Worm (Caenorhabditis elegans) whole organism, L1 larva: Measurements from ENCODE around the gene F07A11.4.

Experiments used
- F16B12.6 ChIP-seq: fragments of 150-350 bp; optimal IDR thresholded peaks from 2 replicates; lab custom pipeline; 2014; ENCODE audit warnings: missing biosample characterization, missing genetic modification characterization
- Y116A8C.19 ChIP-seq: sonication (generic microtip); optimal IDR thresholded peaks from 2 replicates; lab custom pipeline; 2016; ENCODE audit warnings: missing compliant biosample characterization, missing genetic modification characterization, borderline replicate concordance
- aly-2 ChIP-seq: fragments of 150-350 bp; optimal IDR thresholded peaks from 2 replicates; lab custom pipeline; 2014; ENCODE audit warnings: missing biosample characterization, missing genetic modification characterization
- ama-1 ChIP-seq: fragments of 150-350 bp; optimal IDR thresholded peaks from 2 replicates; lab custom pipeline; 2014
- ceh-8 ChIP-seq: fragments of 200-800 bp; sonication (Bioruptor generic); optimal IDR thresholded peaks from 2 replicates; lab custom pipeline; 2018; ENCODE audit warnings: mild to moderate bottlenecking, missing genetic modification characterization, moderate library complexity, missing compliant biosample characterization
- ceh-90 ChIP-seq: sonication (generic microtip); optimal IDR thresholded peaks from 2 replicates; lab custom pipeline; 2016; ENCODE audit warnings: missing genetic modification characterization, missing compliant biosample characterization
- efl-1 ChIP-seq, 4 experiments: fragments of 150-350 bp; optimal IDR thresholded peaks in 3 of 4; peaks in 1 of 4; 1 replicate in 1 of 4; 2 replicates in 3 of 4; lab custom pipeline; 2014; ENCODE audit warnings: missing biosample characterization in 2 of 4, missing genetic modification characterization in 2 of 4, missing genetic modification reagents in 2 of 4
- egl-13 ChIP-seq: sonication (generic microtip); optimal IDR thresholded peaks from 2 replicates; lab custom pipeline; 2016; ENCODE audit warnings: missing genotype, missing genetic modification reagents, missing genetic modification characterization, missing compliant biosample characterization
- egl-27 ChIP-seq, 2 experiments: fragments of 150-350 bp in 1 of 2; sonication (generic microtip); optimal IDR thresholded peaks; 3 replicates each; lab custom pipeline; 2017 to 2018; ENCODE audit warnings: missing biosample characterization in 2 of 2, missing genetic modification characterization in 2 of 2, missing genetic modification reagents in 2 of 2
- elt-2 ChIP-seq: sonication (generic microtip); optimal IDR thresholded peaks from 2 replicates; lab custom pipeline; 2016; ENCODE audit warnings: missing genetic modification characterization, mild to moderate bottlenecking, inconsistent platforms, missing compliant biosample characterization, missing genetic modification reagents
- elt-3 ChIP-seq, 6 experiments: fragments of 150-350 bp in 1 of 6; sonication (generic microtip); optimal IDR thresholded peaks; 2 replicates each; lab custom pipeline; 2017 to 2018; ENCODE audit warnings: missing biosample characterization in 6 of 6, missing genetic modification characterization in 6 of 6, inconsistent platforms in 1 of 6
- ets-5 ChIP-seq: fragments of 200-800 bp; sonication (Bioruptor generic); IDR thresholded peaks from 2 replicates; pipeline ENCODE4 v1.3.6; 2022; ENCODE audit warnings: missing genetic modification characterization, missing compliant biosample characterization
- fkh-10 ChIP-seq: sonication (generic microtip); optimal IDR thresholded peaks from 2 replicates; lab custom pipeline; 2017; ENCODE audit warnings: missing biosample characterization, missing genetic modification reagents, missing genetic modification characterization
- fkh-4 ChIP-seq: sonication (generic microtip); optimal IDR thresholded peaks from 2 replicates; lab custom pipeline; 2016; ENCODE audit warnings: missing compliant biosample characterization, missing genetic modification characterization, borderline replicate concordance
- fos-1 ChIP-seq: fragments of 150-350 bp; optimal IDR thresholded peaks from 2 replicates; lab custom pipeline; 2014; ENCODE audit warnings: missing biosample characterization, missing genetic modification characterization
- grh-1 ChIP-seq: fragments of 200-800 bp; sonication (Bioruptor generic); IDR thresholded peaks from 2 replicates; pipeline ENCODE4 v1.3.6; 2022; ENCODE audit warnings: missing genetic modification reagents, missing genetic modification characterization, missing compliant biosample characterization
- hpl-2 ChIP-seq: fragments of 150-350 bp; optimal IDR thresholded peaks from 2 replicates; lab custom pipeline; 2014; ENCODE audit warnings: missing biosample characterization, missing genetic modification reagents, missing genetic modification characterization
- irx-1 ChIP-seq: sonication (generic microtip); optimal IDR thresholded peaks from 2 replicates; lab custom pipeline; 2016; ENCODE audit warnings: missing genetic modification characterization, missing compliant biosample characterization
- lin-14 ChIP-seq: fragments of 200-800 bp; sonication (Bioruptor generic); optimal IDR thresholded peaks from 2 replicates; lab custom pipeline; 2018; ENCODE audit warnings: mild to moderate bottlenecking, missing genetic modification characterization, moderate library complexity, missing compliant biosample characterization
- lin-15B ChIP-seq: fragments of 150-350 bp; sonication (generic microtip); optimal IDR thresholded peaks from 3 replicates; lab custom pipeline; 2014; ENCODE audit warnings: missing biosample characterization, missing genetic modification characterization
- lin-35 ChIP-seq, 2 experiments: fragments of 150-350 bp; optimal IDR thresholded peaks; 2 replicates each; lab custom pipeline; 2014; ENCODE audit warnings: missing biosample characterization in 2 of 2, missing genetic modification characterization in 2 of 2, missing genetic modification reagents in 2 of 2
- lir-3 ChIP-seq: sonication (generic microtip); optimal IDR thresholded peaks from 2 replicates; lab custom pipeline; 2016; ENCODE audit warnings: mild to moderate bottlenecking, missing genetic modification characterization, moderate library complexity, missing compliant biosample characterization; ENCODE audit not compliant: poor library complexity
- lsy-2 ChIP-seq, 2 experiments: fragments of 150-350 bp; optimal IDR thresholded peaks; 2 replicates each; lab custom pipeline; 2014; ENCODE audit warnings: missing biosample characterization in 2 of 2, missing genetic modification characterization in 2 of 2
- mab-9 ChIP-seq: fragments of 200-800 bp; sonication (Bioruptor generic); IDR thresholded peaks from 2 replicates; pipeline ENCODE4 v1.3.6; 2022; ENCODE audit warnings: missing genetic modification reagents, missing genetic modification characterization, missing compliant biosample characterization
- mdl-1 ChIP-seq, 2 experiments: fragments of 150-350 bp; optimal IDR thresholded peaks; 2 replicates each; lab custom pipeline; 2014 to 2017; ENCODE audit warnings: missing biosample characterization in 2 of 2, missing genetic modification characterization in 2 of 2, inconsistent platforms in 1 of 2
- mef-2 ChIP-seq: fragments of 150-350 bp; optimal IDR thresholded peaks from 2 replicates; lab custom pipeline; 2014; ENCODE audit warnings: missing biosample characterization, missing genetic modification characterization
- mep-1 ChIP-seq: fragments of 150-350 bp; optimal IDR thresholded peaks from 2 replicates; lab custom pipeline; 2014; ENCODE audit warnings: missing biosample characterization, missing genetic modification characterization
- nhr-11 ChIP-seq: fragments of 150-350 bp; optimal IDR thresholded peaks from 2 replicates; lab custom pipeline; 2014; ENCODE audit warnings: missing biosample characterization, missing genetic modification characterization
- nhr-237 ChIP-seq: fragments of 150-350 bp; optimal IDR thresholded peaks from 2 replicates; lab custom pipeline; 2014; ENCODE audit warnings: missing biosample characterization, missing genetic modification characterization
- nhr-28 ChIP-seq: fragments of 150-350 bp; optimal IDR thresholded peaks from 2 replicates; lab custom pipeline; 2014; ENCODE audit warnings: missing biosample characterization, missing genetic modification characterization
- nhr-85 ChIP-seq: sonication (generic microtip); peaks from one replicate; lab custom pipeline; 2016; ENCODE audit warnings: missing genetic modification characterization, inconsistent platforms, missing compliant biosample characterization
- nhr-90 ChIP-seq: sonication (generic microtip); optimal IDR thresholded peaks from 2 replicates; lab custom pipeline; 2016; ENCODE audit warnings: mild to moderate bottlenecking, missing genetic modification characterization, missing compliant biosample characterization; ENCODE audit not compliant: poor library complexity
- snu-23 ChIP-seq: sonication (generic microtip); optimal IDR thresholded peaks from 2 replicates; lab custom pipeline; 2016; ENCODE audit warnings: missing genetic modification characterization, missing compliant biosample characterization
- swsn-7 ChIP-seq: sonication (generic microtip); optimal IDR thresholded peaks from 2 replicates; lab custom pipeline; 2016; ENCODE audit warnings: missing genetic modification characterization, missing compliant biosample characterization
- tbx-2 ChIP-seq: sonication (generic microtip); optimal IDR thresholded peaks from 2 replicates; lab custom pipeline; 2016; ENCODE audit warnings: missing genetic modification characterization, missing compliant biosample characterization
- tlp-1 ChIP-seq: fragments of 150-350 bp; optimal IDR thresholded peaks from 2 replicates; lab custom pipeline; 2014; ENCODE audit warnings: missing biosample characterization, missing genetic modification characterization
- unc-130 ChIP-seq: fragments of 150-350 bp; optimal IDR thresholded peaks from 2 replicates; lab custom pipeline; 2017; ENCODE audit warnings: missing biosample characterization, missing genetic modification characterization, inconsistent platforms
- unc-30 ChIP-seq: sonication (generic microtip); optimal IDR thresholded peaks from 2 replicates; lab custom pipeline; 2017; ENCODE audit warnings: missing biosample characterization, missing genetic modification characterization
- unc-86 ChIP-seq: sonication (generic microtip); optimal IDR thresholded peaks from 2 replicates; lab custom pipeline; 2016; ENCODE audit warnings: missing genetic modification characterization, missing compliant biosample characterization
- vab-15 ChIP-seq: sonication (generic microtip); optimal IDR thresholded peaks from 2 replicates; lab custom pipeline; 2017; ENCODE audit warnings: missing genotype, mild to moderate bottlenecking, missing genetic modification characterization, missing compliant biosample characterization
- zag-1 ChIP-seq: fragments of 150-350 bp; optimal IDR thresholded peaks from 2 replicates; lab custom pipeline; 2014; ENCODE audit warnings: missing biosample characterization, missing genetic modification characterization

Gene F07A11.4

ce11 chrII:11619895-11620439 is 19.2 kb downstream of the F07A11.4 start (continued):
- no peak for TF ChIP-seq fkh-10
- no peak for TF ChIP-seq hpl-2 (GFP tag; lab: Kevin White, UChicago)
- peak; percentile 42 for TF ChIP-seq lin-15B (tag; lab: Kevin White, UChicago)
- no peak for TF ChIP-seq mef-2
- no peak for TF ChIP-seq unc-30 (tag; lab: Kevin White, UChicago)
- TF ChIP-seq nhr-90 (tag; lab: Kevin White, UChicago), result peak; percentile 30
- TF ChIP-seq egl-27 (tag; optimal IDR thresholded peaks at IDR 0.05; lab: Kevin White, UChicago), result peak in 1 of 2 experiments; percentile 60
- TF ChIP-seq grh-1 (GFP tag; lab: Robert Waterston, UW), result peak; percentile 40; the same call in 1 of the 2 replicates
- TF ChIP-seq tbx-2 (tag; lab: Kevin White, UChicago), result peak; percentile 62
- TF ChIP-seq nhr-11, result no peak
- TF ChIP-seq nhr-237 (tag; lab: Kevin White, UChicago), result no peak
- TF ChIP-seq swsn-7 (tag; lab: Kevin White, UChicago), result peak; percentile 56
- TF ChIP-seq zag-1 (tag; lab: Kevin White, UChicago), result no peak
- no peak for TF ChIP-seq Y116A8C.19
- TF ChIP-seq unc-130 (tag; lab: Kevin White, UChicago), result peak; percentile 29
- no peak for TF ChIP-seq fos-1 (tag; lab: Kevin White, UChicago)
- TF ChIP-seq mab-9 (GFP tag; lab: Robert Waterston, UW), result 0 out of 2 replicates have a peak, but pooled peaks have one; percentile 54
- no peak for TF ChIP-seq ceh-8 (GFP tag; lab: Kevin White, UChicago)
- TF ChIP-seq lin-14, result peak; percentile 98
- TF ChIP-seq egl-13 (tag; lab: Kevin White, UChicago), result no peak
- no peak for TF ChIP-seq lir-3
- TF ChIP-seq fkh-4 (tag; lab: Kevin White, UChicago), result no peak
- no peak for TF ChIP-seq ama-1 (lab: Kevin White, UChicago)
- peak; percentile 59 to 63 for TF ChIP-seq lin-35 (GFP tag; optimal IDR thresholded peaks at IDR 0.05; lab: Kevin White, UChicago)
- peak in 1 of 2 experiments; percentile 69 for TF ChIP-seq mdl-1 (tag; optimal IDR thresholded peaks at IDR 0.05; lab: Kevin White, UChicago)
- TF ChIP-seq vab-15 (tag; lab: Kevin White, UChicago), result no peak
- peak; percentile 71 for TF ChIP-seq mep-1 (tag; lab: Kevin White, UChicago)
- peak in 2 of 6 experiments; percentile 8 to 52 for TF ChIP-seq elt-3 (tag; optimal IDR thresholded peaks at IDR 0.05; lab: Kevin White, UChicago)
- peak; percentile 43 to 46 for TF ChIP-seq efl-1 (optimal IDR thresholded peaks at IDR 0.05; lab: Kevin White, UChicago)
- TF ChIP-seq efl-1 (GFP tag; optimal IDR thresholded peaks at IDR 0.05 in 1 of 2; lab: Kevin White, UChicago), result peak in 1 of 2 experiments; percentile 23
- no peak for TF ChIP-seq aly-2
- TF ChIP-seq snu-23, result peak; percentile 68

ce11 chrII:11620630-11621246 is 19.9 kb downstream of the F07A11.4 start:
- TF ChIP-seq nhr-85 (tag; lab: Kevin White, UChicago) (peak; percentile 67), unc-30 (tag; lab: Kevin White, UChicago) (no peak), unc-86 (tag; lab: Kevin White, UChicago) (no peak), efl-1 (optimal IDR thresholded peaks at IDR 0.05; lab: Kevin White, UChicago) (no peak), efl-1 (GFP tag; optimal IDR thresholded peaks at IDR 0.05 in 1 of 2; lab: Kevin White, UChicago) (peak in 1 of 2 experiments; percentile 73), lsy-2 (tag; optimal IDR thresholded peaks at IDR 0.05; lab: Kevin White, UChicago) (peak in 1 of 2 experiments; percentile 33)

- TF ChIP-seq F16B12.6 (tag; lab: Kevin White, UChicago) (no peak), nhr-28 (tag; lab: Kevin White, UChicago) (no peak), tlp-1 (tag; lab: Kevin White, UChicago) (no peak), elt-3 (tag; optimal IDR thresholded peaks at IDR 0.05; lab: Kevin White, UChicago) (no peak), ets-5 (GFP tag; lab: Robert Waterston, UW) (no peak), unc-86 (tag; lab: Kevin White, UChicago) (no peak), elt-2 (tag; lab: Kevin White, UChicago) (no peak), mab-9 (GFP tag; lab: Robert Waterston, UW) (no peak), mef-2 (no peak), ceh-90 (tag; lab: Kevin White, UChicago) (no peak), nhr-85 (tag; lab: Kevin White, UChicago) (no peak), lir-3 (no peak), nhr-237 (tag; lab: Kevin White, UChicago) (no peak), lin-14 (peak; percentile 59), irx-1 (tag; lab: Kevin White, UChicago) (no peak), aly-2 (peak; percentile 11)
- TF ChIP-seq, all 84 proteins: peak for 2
Measured at ce11 chrII:11621576-11621975, 20.8 kb downstream of the F07A11.4 start.
